Worm (Caenorhabditis elegans) whole organism, L1 larva: Measurements from ENCODE around the gene clec-88.

Experiments used
- C16A3.4 ChIP-seq: fragments of 150-350 bp; optimal IDR thresholded peaks from 2 replicates; lab custom pipeline; 2014; ENCODE audit warnings: missing biosample characterization, missing genetic modification characterization
- C34B4.2 ChIP-seq: sonication (generic microtip); optimal IDR thresholded peaks from 2 replicates; lab custom pipeline; 2017; ENCODE audit warnings: mild to moderate bottlenecking, missing genetic modification characterization, missing compliant biosample characterization
- aha-1 ChIP-seq: fragments of 150-350 bp; optimal IDR thresholded peaks from 2 replicates; lab custom pipeline; 2014; ENCODE audit warnings: missing biosample characterization, missing genetic modification characterization
- ama-1 ChIP-seq: fragments of 150-350 bp; optimal IDR thresholded peaks from 2 replicates; lab custom pipeline; 2014
- blmp-1 ChIP-seq: fragments of 150-350 bp; optimal IDR thresholded peaks from 2 replicates; lab custom pipeline; 2014; ENCODE audit warnings: missing biosample characterization, missing genetic modification characterization
- ceh-63 ChIP-seq: fragments of 200-800 bp; sonication (Bioruptor generic); optimal IDR thresholded peaks from 2 replicates; lab custom pipeline; 2018; ENCODE audit warnings: mild to moderate bottlenecking, missing genetic modification characterization, missing compliant biosample characterization
- ceh-8 ChIP-seq: fragments of 200-800 bp; sonication (Bioruptor generic); optimal IDR thresholded peaks from 2 replicates; lab custom pipeline; 2018; ENCODE audit warnings: mild to moderate bottlenecking, missing genetic modification characterization, moderate library complexity, missing compliant biosample characterization
- ceh-82 ChIP-seq, 3 experiments: fragments of 150-350 bp in 1 of 3; sonication (generic microtip) in 2 of 3; optimal IDR thresholded peaks; 2 replicates each; lab custom pipeline; 2014 to 2017; ENCODE audit warnings: missing biosample characterization in 3 of 3, missing genetic modification characterization in 3 of 3
- ceh-88 ChIP-seq: fragments of 200-800 bp; sonication (Bioruptor generic); IDR thresholded peaks from 2 replicates; pipeline ENCODE4 v1.3.6; 2022; ENCODE audit warnings: missing genetic modification characterization, missing compliant biosample characterization
- ceh-90 ChIP-seq: sonication (generic microtip); optimal IDR thresholded peaks from 2 replicates; lab custom pipeline; 2016; ENCODE audit warnings: missing genetic modification characterization, missing compliant biosample characterization
- efl-3 ChIP-seq: fragments of 200-800 bp; sonication (Bioruptor generic); optimal IDR thresholded peaks from 2 replicates; lab custom pipeline; 2018; ENCODE audit warnings: mild to moderate bottlenecking, missing genetic modification characterization, missing compliant biosample characterization
- egl-27 ChIP-seq, 2 experiments: fragments of 150-350 bp in 1 of 2; sonication (generic microtip); optimal IDR thresholded peaks; 3 replicates each; lab custom pipeline; 2017 to 2018; ENCODE audit warnings: missing biosample characterization in 2 of 2, missing genetic modification characterization in 2 of 2, missing genetic modification reagents in 2 of 2
- ets-5 ChIP-seq: fragments of 200-800 bp; sonication (Bioruptor generic); IDR thresholded peaks from 2 replicates; pipeline ENCODE4 v1.3.6; 2022; ENCODE audit warnings: missing genetic modification characterization, missing compliant biosample characterization
- fkh-4 ChIP-seq: sonication (generic microtip); optimal IDR thresholded peaks from 2 replicates; lab custom pipeline; 2016; ENCODE audit warnings: missing compliant biosample characterization, missing genetic modification characterization, borderline replicate concordance
- fos-1 ChIP-seq: fragments of 150-350 bp; optimal IDR thresholded peaks from 2 replicates; lab custom pipeline; 2014; ENCODE audit warnings: missing biosample characterization, missing genetic modification characterization
- hlh-4 ChIP-seq: sonication (generic microtip); optimal IDR thresholded peaks from 2 replicates; lab custom pipeline; 2016; ENCODE audit warnings: mild to moderate bottlenecking, missing genetic modification characterization, missing compliant biosample characterization
- hpl-2 ChIP-seq: fragments of 150-350 bp; optimal IDR thresholded peaks from 2 replicates; lab custom pipeline; 2014; ENCODE audit warnings: missing biosample characterization, missing genetic modification reagents, missing genetic modification characterization
- isw-1 ChIP-seq: fragments of 200-800 bp; sonication (Bioruptor generic); IDR thresholded peaks from 2 replicates; pipeline ENCODE4 v1.3.6; 2022; ENCODE audit warnings: missing genetic modification characterization, missing compliant biosample characterization
- jun-1 ChIP-seq: fragments of 150-350 bp; optimal IDR thresholded peaks from 2 replicates; lab custom pipeline; 2014; ENCODE audit warnings: missing biosample characterization, missing genetic modification reagents, missing genetic modification characterization
- lin-15B ChIP-seq: fragments of 150-350 bp; sonication (generic microtip); optimal IDR thresholded peaks from 3 replicates; lab custom pipeline; 2014; ENCODE audit warnings: missing biosample characterization, missing genetic modification characterization
- lir-3 ChIP-seq: sonication (generic microtip); optimal IDR thresholded peaks from 2 replicates; lab custom pipeline; 2016; ENCODE audit warnings: mild to moderate bottlenecking, missing genetic modification characterization, moderate library complexity, missing compliant biosample characterization; ENCODE audit not compliant: poor library complexity
- mab-9 ChIP-seq: fragments of 200-800 bp; sonication (Bioruptor generic); IDR thresholded peaks from 2 replicates; pipeline ENCODE4 v1.3.6; 2022; ENCODE audit warnings: missing genetic modification reagents, missing genetic modification characterization, missing compliant biosample characterization
- mef-2 ChIP-seq: fragments of 150-350 bp; optimal IDR thresholded peaks from 2 replicates; lab custom pipeline; 2014; ENCODE audit warnings: missing biosample characterization, missing genetic modification characterization
- nhr-20 ChIP-seq: sonication (generic microtip); optimal IDR thresholded peaks from 2 replicates; lab custom pipeline; 2016; ENCODE audit warnings: mild to moderate bottlenecking, missing genetic modification characterization, missing compliant biosample characterization
- nhr-237 ChIP-seq: fragments of 150-350 bp; optimal IDR thresholded peaks from 2 replicates; lab custom pipeline; 2014; ENCODE audit warnings: missing biosample characterization, missing genetic modification characterization
- nhr-28 ChIP-seq: fragments of 150-350 bp; optimal IDR thresholded peaks from 2 replicates; lab custom pipeline; 2014; ENCODE audit warnings: missing biosample characterization, missing genetic modification characterization
- nhr-71 ChIP-seq: sonication (generic microtip); optimal IDR thresholded peaks from 2 replicates; lab custom pipeline; 2016; ENCODE audit warnings: mild to moderate bottlenecking, missing genetic modification characterization, moderate library complexity, missing compliant biosample characterization
- nhr-76 ChIP-seq: sonication (generic microtip); optimal IDR thresholded peaks from 2 replicates; lab custom pipeline; 2017; ENCODE audit warnings: missing biosample characterization, missing genetic modification characterization
- nhr-84 ChIP-seq: sonication (generic microtip); optimal IDR thresholded peaks from 2 replicates; lab custom pipeline; 2017; ENCODE audit warnings: missing biosample characterization, missing genetic modification characterization
- nhr-90 ChIP-seq: sonication (generic microtip); optimal IDR thresholded peaks from 2 replicates; lab custom pipeline; 2016; ENCODE audit warnings: mild to moderate bottlenecking, missing genetic modification characterization, missing compliant biosample characterization; ENCODE audit not compliant: poor library complexity
- pax-3 ChIP-seq: fragments of 200-800 bp; sonication (Bioruptor generic); optimal IDR thresholded peaks from 2 replicates; lab custom pipeline; 2018; ENCODE audit warnings: mild to moderate bottlenecking, missing genetic modification characterization, moderate library complexity, missing compliant biosample characterization
- pqm-1 ChIP-seq: sonication (generic microtip); optimal IDR thresholded peaks from 3 replicates; lab custom pipeline; 2017; ENCODE audit warnings: missing biosample characterization, missing genetic modification characterization
- rnt-1 ChIP-seq: sonication (generic microtip); optimal IDR thresholded peaks from 2 replicates; lab custom pipeline; 2016; ENCODE audit warnings: mild to moderate bottlenecking, missing genetic modification characterization, moderate library complexity, missing compliant biosample characterization
- skn-1 ChIP-seq: fragments of 150-350 bp; optimal IDR thresholded peaks from 2 replicates; lab custom pipeline; 2014; ENCODE audit warnings: missing biosample characterization, missing genetic modification characterization
- sox-4 ChIP-seq: sonication (generic microtip); optimal IDR thresholded peaks from 2 replicates; lab custom pipeline; 2016; ENCODE audit warnings: missing genetic modification characterization, missing compliant biosample characterization
- sptf-1 ChIP-seq: fragments of 150-350 bp; optimal IDR thresholded peaks from 2 replicates; lab custom pipeline; 2014; ENCODE audit warnings: missing biosample characterization, missing genetic modification characterization
- sup-37 ChIP-seq: fragments of 200-800 bp; sonication (Bioruptor generic); optimal IDR thresholded peaks from 2 replicates; lab custom pipeline; 2018; ENCODE audit warnings: mild to moderate bottlenecking, missing genetic modification characterization, missing compliant biosample characterization
- swsn-7 ChIP-seq: sonication (generic microtip); optimal IDR thresholded peaks from 2 replicates; lab custom pipeline; 2016; ENCODE audit warnings: missing genetic modification characterization, missing compliant biosample characterization
- tlp-1 ChIP-seq: fragments of 150-350 bp; optimal IDR thresholded peaks from 2 replicates; lab custom pipeline; 2014; ENCODE audit warnings: missing biosample characterization, missing genetic modification characterization
- unc-62 ChIP-seq: fragments of 150-350 bp; optimal IDR thresholded peaks from 2 replicates; lab custom pipeline; 2014; ENCODE audit warnings: missing biosample characterization, missing genetic modification reagents, missing genetic modification characterization
- unc-98 ChIP-seq: fragments of 200-800 bp; sonication (Bioruptor generic); IDR thresholded peaks from 2 replicates; pipeline ENCODE4 v1.3.6; 2022; ENCODE audit warnings: missing genetic modification characterization, missing compliant biosample characterization
- vab-15 ChIP-seq: sonication (generic microtip); optimal IDR thresholded peaks from 2 replicates; lab custom pipeline; 2017; ENCODE audit warnings: missing genotype, mild to moderate bottlenecking, missing genetic modification characterization, missing compliant biosample characterization
- xbp-1 ChIP-seq: sonication (generic microtip); optimal IDR thresholded peaks from 2 replicates; lab custom pipeline; 2016; ENCODE audit warnings: missing genetic modification characterization, missing compliant biosample characterization
- zag-1 ChIP-seq: fragments of 150-350 bp; optimal IDR thresholded peaks from 2 replicates; lab custom pipeline; 2014; ENCODE audit warnings: missing biosample characterization, missing genetic modification characterization
- ztf-11 ChIP-seq, 2 experiments: sonication (generic microtip); optimal IDR thresholded peaks; 2 replicates each; lab custom pipeline; 2016 to 2017; ENCODE audit warnings: missing genetic modification characterization in 2 of 2, missing biosample characterization in 1 of 2, missing compliant biosample characterization in 1 of 2

Gene clec-88

DNA sequence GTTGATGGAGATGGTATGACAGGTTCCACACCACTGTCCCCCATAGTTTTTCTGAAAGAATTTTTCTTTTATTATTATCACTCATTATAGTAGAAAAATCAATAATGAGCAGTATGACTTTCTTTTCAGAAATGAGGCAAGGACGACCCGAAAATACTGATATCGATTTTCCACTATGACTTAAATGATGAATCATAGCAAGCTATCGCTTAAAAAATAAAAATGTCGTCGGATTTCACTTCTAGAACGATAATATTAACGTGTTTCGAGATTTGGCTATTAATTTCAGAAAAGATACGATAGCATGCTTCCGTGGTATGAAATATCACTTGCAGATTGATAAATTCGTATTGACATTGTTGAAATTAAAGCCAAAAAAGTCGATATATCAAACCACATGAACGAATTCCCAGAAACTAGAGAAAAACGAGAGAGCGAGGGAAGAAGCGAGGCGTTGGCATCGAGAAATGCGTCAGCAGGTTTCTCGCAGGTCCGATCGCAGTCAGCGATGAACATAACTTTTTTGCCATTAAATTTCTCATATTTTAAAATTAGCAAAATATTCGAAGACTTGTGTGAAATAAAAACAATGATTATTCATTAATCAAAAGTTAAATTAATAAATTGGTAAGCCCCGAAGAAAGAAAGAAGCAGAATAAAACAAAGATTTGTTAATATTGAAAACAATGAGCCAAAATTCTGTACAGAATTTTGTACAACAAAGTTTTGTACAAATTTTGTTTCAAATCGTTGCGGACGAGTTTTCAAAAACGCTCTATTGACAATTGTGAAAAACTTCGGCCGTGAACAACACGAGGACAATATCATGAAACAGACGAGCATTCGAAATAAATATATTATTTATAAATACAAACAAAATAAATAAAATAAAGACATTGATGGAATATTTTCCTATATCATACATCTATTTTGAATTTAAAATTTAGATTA, 9.9 kb upstream of the clec-88 start, which contains the start of gene C32D5.11 (continued):
- TF ChIP-seq pax-3 (tag; lab: Kevin White, UChicago) (peak; percentile 17), ceh-8 (GFP tag; lab: Kevin White, UChicago) (no peak), sup-37 (no peak), ceh-63 (no peak), fos-1 (tag; lab: Kevin White, UChicago) (peak; percentile 35), nhr-237 (tag; lab: Kevin White, UChicago) (no peak), rnt-1 (tag; lab: Kevin White, UChicago) (peak; percentile 86), mab-9 (GFP tag; lab: Robert Waterston, UW) (no peak), ets-5 (GFP tag; lab: Robert Waterston, UW) (no peak), skn-1 (peak; percentile 54), unc-62 (no peak), hlh-4 (tag; lab: Kevin White, UChicago) (no peak), ztf-11 (tag; optimal IDR thresholded peaks at IDR 0.05; lab: Kevin White, UChicago) (no peak), nhr-20 (tag; lab: Kevin White, UChicago) (peak; percentile 87), aha-1 (tag; lab: Kevin White, UChicago) (no peak), jun-1 (tag; lab: Kevin White, UChicago) (peak; percentile 48), nhr-84 (tag; lab: Kevin White, UChicago) (no peak), unc-98 (GFP tag; lab: Robert Waterston, UW) (no peak), ceh-90 (tag; lab: Kevin White, UChicago) (no peak), zag-1 (tag; lab: Kevin White, UChicago) (no peak), swsn-7 (peak; percentile 83), nhr-71 (tag; lab: Kevin White, UChicago) (peak; percentile 89), ceh-88 (no peak), efl-3 (GFP tag; lab: Kevin White, UChicago) (no peak), ceh-82 (tag; optimal IDR thresholded peaks at IDR 0.05; lab: Kevin White, UChicago) (peak; percentile 51 to 77 (median 70)), ama-1 (no peak), C34B4.2 (tag; lab: Kevin White, UChicago) (no peak), C16A3.4 (peak; percentile 90), lir-3 (tag; lab: Kevin White, UChicago) (peak; percentile 49), nhr-76 (tag; lab: Kevin White, UChicago) (no peak), vab-15 (no peak), nhr-90 (tag; lab: Kevin White, UChicago) (peak; percentile 47), hpl-2 (GFP tag; lab: Kevin White, UChicago) (no peak), fkh-4 (tag; lab: Kevin White, UChicago) (no peak), pqm-1 (tag; lab: Kevin White, UChicago) (no peak), nhr-28 (no peak), mef-2 (no peak), tlp-1 (tag; lab: Kevin White, UChicago) (no peak), blmp-1 (peak; percentile 67), xbp-1 (peak; percentile 79), lin-15B (tag; lab: Kevin White, UChicago) (peak; percentile 57), sptf-1 (tag; lab: Kevin White, UChicago) (no peak), egl-27 (tag; optimal IDR thresholded peaks at IDR 0.05; lab: Kevin White, UChicago) (no peak), isw-1 (peak; percentile 63), sox-4 (tag; lab: Kevin White, UChicago) (no peak)
